Worm (Caenorhabditis elegans) whole organism, L4 larva: ENCODE results near the gene Y54G2A.72.
"Not testable (repeated sequence)": the region's sequence is repeated elsewhere in the genome, so short reads cannot be mapped to it uniquely, and the experiment has no call there.

ENCODE experiments used
- F10B5.3 ChIP-seq: sonication (generic microtip); optimal IDR thresholded peaks from 2 replicates; lab custom pipeline; 2016; ENCODE audit warnings: mild to moderate bottlenecking, missing genetic modification characterization, missing compliant biosample characterization
- F44E2.7 ChIP-seq: fragments of 200-800 bp; sonication (Bioruptor generic); IDR thresholded peaks from 2 replicates; pipeline ENCODE4 v2.1.2; 2022; ENCODE audit warnings: missing genetic modification characterization, missing compliant biosample characterization
- F49E8.2 ChIP-seq: sonication (generic microtip); optimal IDR thresholded peaks from 2 replicates; lab custom pipeline; 2016; ENCODE audit warnings: missing compliant biosample characterization, mild to moderate bottlenecking, missing genetic modification characterization, borderline replicate concordance
- R02D3.7 ChIP-seq: fragments of 150-350 bp; sonication (generic microtip); optimal IDR thresholded peaks from 3 replicates; lab custom pipeline; 2014; ENCODE audit warnings: missing biosample characterization, missing genetic modification characterization
- T26A8.4 ChIP-seq: fragments of 200-800 bp; sonication (Bioruptor generic); IDR thresholded peaks from 2 replicates; pipeline ENCODE4 v1.3.6; 2022; ENCODE audit warnings: missing genetic modification characterization, missing compliant biosample characterization
- Y48G9A.11 ChIP-seq: fragments of 200-800 bp; sonication (Bioruptor generic); IDR thresholded peaks from 2 replicates; pipeline ENCODE4 v1.3.6; 2022; ENCODE audit warnings: missing genetic modification reagents, missing genetic modification characterization, missing compliant biosample characterization
- Y75B8A.6 ChIP-seq: fragments of 200-800 bp; sonication (Bioruptor generic); IDR thresholded peaks from 2 replicates; pipeline ENCODE4 v1.3.6; 2022; ENCODE audit warnings: missing genetic modification reagents, missing genetic modification characterization, missing compliant biosample characterization
- ZK337.2 ChIP-seq: fragments of 200-800 bp; sonication (Bioruptor generic); IDR thresholded peaks from 2 replicates; pipeline ENCODE4 v1.3.6; 2022; ENCODE audit warnings: missing genetic modification reagents, missing genetic modification characterization, missing compliant biosample characterization
- ZK546.5 ChIP-seq, 2 experiments: sonication (generic microtip); optimal IDR thresholded peaks; 2 replicates each; lab custom pipeline; 2017; ENCODE audit warnings: missing biosample characterization in 2 of 2, missing genetic modification characterization in 2 of 2
- aha-1 ChIP-seq: fragments of 150-350 bp; peaks from one replicate; lab custom pipeline; 2014; ENCODE audit warnings: missing biosample characterization, missing genetic modification characterization
- aly-2 ChIP-seq: sonication (generic microtip); optimal IDR thresholded peaks from 2 replicates; lab custom pipeline; 2018; ENCODE audit warnings: missing biosample characterization, missing genetic modification characterization
- arid-1 ChIP-seq: fragments of 200-800 bp; sonication (Bioruptor generic); conservative IDR thresholded peaks from 2 replicates; pipeline ENCODE4 v1.3.6; 2022; ENCODE audit warnings: missing genetic modification reagents, missing genetic modification characterization, missing compliant biosample characterization
- ceh-20 ChIP-seq: fragments of 200-800 bp; sonication (Bioruptor generic); IDR thresholded peaks from 2 replicates; pipeline ENCODE4 v1.3.6; 2022; ENCODE audit warnings: missing genetic modification reagents, missing genetic modification characterization, missing compliant biosample characterization
- cey-2 ChIP-seq: sonication (generic microtip); optimal IDR thresholded peaks from 3 replicates; lab custom pipeline; 2017; ENCODE audit warnings: missing genetic modification characterization, mild to moderate bottlenecking, missing compliant biosample characterization, antibody characterized with exemption, borderline replicate concordance; ENCODE audit not compliant: insufficient read depth
- daf-16 ChIP-seq, 3 experiments: sonication (generic microtip); optimal IDR thresholded peaks; 2 replicates each; lab custom pipeline; 2016 to 2017; ENCODE audit warnings: missing genetic modification characterization in 3 of 3, missing genetic modification reagents in 3 of 3, mild to moderate bottlenecking in 2 of 3, missing compliant biosample characterization in 2 of 3, missing biosample characterization in 1 of 3, moderate library complexity in 1 of 3
- dmd-8 ChIP-seq: fragments of 200-800 bp; sonication (Bioruptor generic); IDR thresholded peaks from 2 replicates; pipeline ENCODE4 v1.3.6; 2022; ENCODE audit warnings: missing genetic modification characterization, missing compliant biosample characterization
- dmd-9 ChIP-seq: fragments of 200-800 bp; sonication (Bioruptor generic); IDR thresholded peaks from 2 replicates; pipeline ENCODE4 v1.3.6; 2022; ENCODE audit warnings: missing genetic modification reagents, missing genetic modification characterization, missing compliant biosample characterization
- dpl-1 ChIP-seq: fragments of 150-350 bp; optimal IDR thresholded peaks from 2 replicates; lab custom pipeline; 2014; ENCODE audit warnings: missing biosample characterization, missing genetic modification reagents, missing genetic modification characterization
- dve-1 ChIP-seq: sonication (generic microtip); optimal IDR thresholded peaks from 2 replicates; lab custom pipeline; 2017; ENCODE audit warnings: antibody characterized with exemption, mild to moderate bottlenecking, missing genetic modification characterization, missing compliant biosample characterization; ENCODE audit not compliant: insufficient read depth
- fos-1 ChIP-seq: fragments of 150-350 bp; optimal IDR thresholded peaks from 2 replicates; lab custom pipeline; 2014; ENCODE audit warnings: missing biosample characterization, missing genetic modification characterization
- gei-8 ChIP-seq: fragments of 200-800 bp; sonication (Bioruptor generic); optimal IDR thresholded peaks from 2 replicates; lab custom pipeline; 2018; ENCODE audit warnings: mild to moderate bottlenecking, missing genetic modification characterization, missing compliant biosample characterization
- hif-1 ChIP-seq, 2 experiments: sonication (generic microtip); optimal IDR thresholded peaks; 2 replicates each; lab custom pipeline; 2016 to 2017; ENCODE audit warnings: missing compliant biosample characterization in 2 of 2, missing genetic modification characterization in 2 of 2, missing genetic modification reagents in 2 of 2, missing genotype in 2 of 2, mild to moderate bottlenecking in 1 of 2
- hlh-30 ChIP-seq: sonication (generic microtip); optimal IDR thresholded peaks from 2 replicates; lab custom pipeline; 2017; ENCODE audit warnings: antibody characterized with exemption, mild to moderate bottlenecking, missing genetic modification characterization, missing compliant biosample characterization; ENCODE audit not compliant: insufficient read depth
- lim-7 ChIP-seq: fragments of 200-800 bp; sonication (Bioruptor generic); IDR thresholded peaks from 2 replicates; pipeline ENCODE4 v1.3.6; 2022; ENCODE audit warnings: missing genetic modification characterization, missing compliant biosample characterization
- lin-13 ChIP-seq: fragments of 150-350 bp; optimal IDR thresholded peaks from 2 replicates; lab custom pipeline; 2014; ENCODE audit warnings: missing biosample characterization, missing genetic modification reagents, missing genetic modification characterization
- lin-29 ChIP-seq: fragments of 200-800 bp; sonication (Bioruptor generic); IDR thresholded peaks from 2 replicates; pipeline ENCODE4 v1.3.6; 2022; ENCODE audit warnings: missing genetic modification reagents, missing genetic modification characterization, missing compliant biosample characterization
- mdl-1 ChIP-seq, 2 experiments: fragments of 150-350 bp in 1 of 2; sonication (generic microtip) in 1 of 2; optimal IDR thresholded peaks; 2 replicates each; lab custom pipeline; 2014 to 2017; ENCODE audit warnings: missing biosample characterization in 2 of 2, missing genetic modification characterization in 2 of 2
- mep-1 ChIP-seq: fragments of 150-350 bp; sonication (generic microtip); optimal IDR thresholded peaks from 3 replicates; lab custom pipeline; 2014; ENCODE audit warnings: missing biosample characterization, missing genetic modification characterization
- mxl-2 ChIP-seq: fragments of 200-800 bp; sonication (Bioruptor generic); conservative IDR thresholded peaks from 2 replicates; pipeline ENCODE4 v1.3.6; 2022; ENCODE audit warnings: missing genetic modification reagents, missing genetic modification characterization, missing compliant biosample characterization
- mxl-3 ChIP-seq: fragments of 200-800 bp; sonication (Bioruptor generic); optimal IDR thresholded peaks from 2 replicates; lab custom pipeline; 2018; ENCODE audit warnings: mild to moderate bottlenecking, missing genetic modification characterization, missing compliant biosample characterization
- nhr-10 ChIP-seq: fragments of 150-350 bp; optimal IDR thresholded peaks from 2 replicates; lab custom pipeline; 2014; ENCODE audit warnings: missing biosample characterization, missing genetic modification characterization
- nhr-237 ChIP-seq: sonication (generic microtip); optimal IDR thresholded peaks from 2 replicates; lab custom pipeline; 2017; ENCODE audit warnings: missing biosample characterization, missing genetic modification characterization
- nhr-28 ChIP-seq: fragments of 150-350 bp; optimal IDR thresholded peaks from 2 replicates; lab custom pipeline; 2014; ENCODE audit warnings: missing biosample characterization, missing genetic modification characterization
- nhr-77 ChIP-seq: fragments of 150-350 bp; optimal IDR thresholded peaks from 2 replicates; lab custom pipeline; 2014; ENCODE audit warnings: missing biosample characterization, missing genetic modification characterization
- rbr-2 ChIP-seq: sonication (generic microtip); optimal IDR thresholded peaks from 2 replicates; lab custom pipeline; 2016; ENCODE audit warnings: missing genotype, missing genetic modification characterization, missing compliant biosample characterization
- set-16 ChIP-seq: fragments of 200-800 bp; sonication (Bioruptor generic); IDR thresholded peaks from 2 replicates; pipeline ENCODE4 v1.3.6; 2022; ENCODE audit warnings: missing genetic modification reagents, missing genetic modification characterization, missing compliant biosample characterization
- snpc-1.2 ChIP-seq: fragments of 200-800 bp; sonication (Bioruptor generic); IDR thresholded peaks from 2 replicates; pipeline ENCODE4 v1.3.6; 2022; ENCODE audit warnings: missing genetic modification reagents, missing genetic modification characterization, missing compliant biosample characterization
- spr-1 ChIP-seq: sonication (generic microtip); optimal IDR thresholded peaks from 2 replicates; lab custom pipeline; 2016; ENCODE audit warnings: mild to moderate bottlenecking, missing genetic modification characterization, missing compliant biosample characterization
- tag-97 ChIP-seq: fragments of 200-800 bp; sonication (Bioruptor generic); IDR thresholded peaks from 2 replicates; pipeline ENCODE4 v1.3.6; 2022; ENCODE audit warnings: missing genetic modification characterization, missing compliant biosample characterization
- unc-130 ChIP-seq: sonication (generic microtip); optimal IDR thresholded peaks from 2 replicates; lab custom pipeline; 2016; ENCODE audit warnings: missing genetic modification reagents, missing genetic modification characterization, missing compliant biosample characterization
- zag-1 ChIP-seq: fragments of 150-350 bp; optimal IDR thresholded peaks from 2 replicates; lab custom pipeline; 2014; ENCODE audit warnings: missing biosample characterization, missing genetic modification characterization
- zfp-3 ChIP-seq: fragments of 200-800 bp; sonication (Bioruptor generic); conservative IDR thresholded peaks from 2 replicates; pipeline ENCODE4 v1.3.6; 2022; ENCODE audit warnings: missing genetic modification reagents, missing genetic modification characterization, missing compliant biosample characterization
- zip-2 ChIP-seq: fragments of 150-350 bp; optimal IDR thresholded peaks from 2 replicates; lab custom pipeline; 2014; ENCODE audit warnings: missing biosample characterization, missing genetic modification characterization
- ztf-7 ChIP-seq: fragments of 150-350 bp; optimal IDR thresholded peaks from 2 replicates; lab custom pipeline; 2014; ENCODE audit warnings: missing biosample characterization, missing genetic modification characterization

Gene Y54G2A.72

ce11 chrIV:2801004-2801403 lies 23.1 kb downstream of the Y54G2A.72 start (continued):
- TF ChIP-seq mdl-1 (tag; optimal IDR thresholded peaks at IDR 0.05; lab: Kevin White, UChicago) (no peak), daf-16 (GFP tag; optimal IDR thresholded peaks at IDR 0.05; lab: Kevin White, UChicago) (peak in 1 of 2 experiments; percentile 56), daf-16 (tag; optimal IDR thresholded peaks at IDR 0.05; lab: Kevin White, UChicago) (peak; percentile 17), Y75B8A.6 (GFP tag; lab: Robert Waterston, UW) (peak; percentile 41; the same call in 1 of the 2 replicates), zfp-3 (GFP tag; lab: Robert Waterston, UW) (peak; percentile 72; the same call in 1 of the 2 replicates), Y48G9A.11 (peak; percentile 65), dve-1 (tag; lab: Kevin White, UChicago) (peak; percentile 66), snpc-1.2 (GFP tag; lab: Robert Waterston, UW) (peak; percentile 55), F10B5.3 (no peak), mep-1 (peak; percentile 55), cey-2 (tag; lab: Kevin White, UChicago) (no peak), dmd-9 (GFP tag; lab: Robert Waterston, UW) (0 out of 2 replicates have a peak, but pooled peaks have one; percentile 23), F44E2.7 (peak; percentile 68; the same call in 1 of the 2 replicates), F49E8.2 (tag; lab: Kevin White, UChicago) (peak; percentile 23), zag-1 (tag; lab: Kevin White, UChicago) (no peak), spr-1 (tag; lab: Kevin White, UChicago) (peak; percentile 26)

ce11 chrIV:2801558-2801957 lies 23.6 kb downstream of the Y54G2A.72 start, which contains the start of gene Y54G2A.44:
TSS of gene Y54G2A.44 (plus strand) at chrIV:2801858.
- not testable (repeated sequence) for TF ChIP-seq T26A8.4 (GFP tag; lab: Robert Waterston, UW); R02D3.7 (tag; lab: Kevin White, UChicago); arid-1 (GFP tag; lab: Robert Waterston, UW)

- TF ChIP-seq lim-7 (GFP tag; lab: Robert Waterston, UW) (peak; percentile 83), zip-2 (tag; lab: Kevin White, UChicago) (no peak), nhr-28 (tag; lab: Kevin White, UChicago) (no peak), mxl-2 (GFP tag; lab: Robert Waterston, UW) (no peak), nhr-10 (no peak), ZK546.5 (tag; optimal IDR thresholded peaks at IDR 0.05; lab: Kevin White, UChicago) (no peak), mxl-3 (GFP tag; lab: Kevin White, UChicago) (no peak), aha-1 (tag; lab: Kevin White, UChicago) (peak; percentile 95), F44E2.7 (0 out of 2 replicates have a peak, but pooled peaks have one; percentile 23), fos-1 (no peak), F10B5.3 (no peak), dpl-1 (GFP tag; lab: Kevin White, UChicago) (no peak), arid-1 (GFP tag; lab: Robert Waterston, UW) (peak; percentile 48; the same call in 1 of the 2 replicates), nhr-237 (tag; lab: Kevin White, UChicago) (no peak), lin-13 (GFP tag; lab: Kevin White, UChicago) (peak; percentile 3), zfp-3 (GFP tag; lab: Robert Waterston, UW) (no peak), daf-16 (GFP tag; optimal IDR thresholded peaks at IDR 0.05; lab: Kevin White, UChicago) (peak in 1 of 2 experiments; percentile 69), daf-16 (tag; optimal IDR thresholded peaks at IDR 0.05; lab: Kevin White, UChicago) (peak; percentile 27), snpc-1.2 (GFP tag; lab: Robert Waterston, UW) (peak; percentile 52; the same call in 1 of the 2 replicates), hif-1 (tag; optimal IDR thresholded peaks at IDR 0.05; lab: Kevin White, UChicago) (no peak), gei-8 (no peak), tag-97 (GFP tag; lab: Robert Waterston, UW) (no peak), dmd-8 (GFP tag; lab: Robert Waterston, UW) (peak; percentile 67; the same call in 1 of the 2 replicates), ZK337.2 (GFP tag; lab: Robert Waterston, UW) (no peak), set-16 (GFP tag; lab: Robert Waterston, UW) (no peak), hlh-30 (tag; lab: Kevin White, UChicago) (peak; percentile 42), rbr-2 (tag; lab: Kevin White, UChicago) (no peak), lin-29 (GFP tag; lab: Robert Waterston, UW) (no peak), R02D3.7 (tag; lab: Kevin White, UChicago) (no peak), mdl-1 (tag; optimal IDR thresholded peaks at IDR 0.05; lab: Kevin White, UChicago) (no peak), F49E8.2 (tag; lab: Kevin White, UChicago) (no peak), nhr-77 (tag; lab: Kevin White, UChicago) (no peak), ztf-7 (tag; lab: Kevin White, UChicago) (no peak), aly-2 (peak; percentile 12), dmd-9 (GFP tag; lab: Robert Waterston, UW) (peak; percentile 61; the same call in 1 of the 2 replicates), unc-130 (GFP tag; lab: Kevin White, UChicago) (no peak), ceh-20 (GFP tag; lab: Robert Waterston, UW) (no peak)
These were observed 24.3 kb downstream of the Y54G2A.72 start for ce11 chrIV:2802193-2802592.
